Fruit fly (Drosophila melanogaster) whole organism, pupa: Measurements from ENCODE around the gene Cdc37.

ENCODE experiments used
- CG13204 ChIP-seq: fragments of 200-800 bp; sonication (Bioruptor generic); optimal IDR thresholded peaks from 2 replicates; lab custom pipeline; 2018; ENCODE audit warnings: missing biosample characterization, mild to moderate bottlenecking, missing genetic modification characterization, moderate library complexity
- CG17806 ChIP-seq: fragments of 200-800 bp; sonication (Bioruptor generic); optimal IDR thresholded peaks from 2 replicates; lab custom pipeline; 2018; ENCODE audit warnings: missing biosample characterization, mild to moderate bottlenecking, missing genetic modification characterization, moderate library complexity
- CG34367 ChIP-seq: fragments of 200-800 bp; sonication (Bioruptor generic); optimal IDR thresholded peaks from 2 replicates; lab custom pipeline; 2018; ENCODE audit warnings: missing biosample characterization, mild to moderate bottlenecking, missing genetic modification characterization
- CG8159 ChIP-seq: fragments of 200-800 bp; sonication (Bioruptor generic); optimal IDR thresholded peaks from 3 replicates; lab custom pipeline; 2018; ENCODE audit warnings: missing biosample characterization, mild to moderate bottlenecking, missing genetic modification characterization, moderate library complexity
- CG8301 ChIP-seq: fragments of 200-800 bp; sonication (Bioruptor generic); optimal IDR thresholded peaks from 2 replicates; lab custom pipeline; 2018; ENCODE audit warnings: missing biosample characterization, mild to moderate bottlenecking, missing genetic modification characterization
- CG9948 ChIP-seq: fragments of 200-800 bp; sonication (Bioruptor generic); optimal IDR thresholded peaks from 2 replicates; lab custom pipeline; 2018; ENCODE audit warnings: missing biosample characterization, mild to moderate bottlenecking, missing genetic modification characterization, moderate library complexity
- D1 ChIP-seq: fragments of 200-800 bp; sonication (Bioruptor generic); optimal IDR thresholded peaks from 2 replicates; lab custom pipeline; 2018; ENCODE audit warnings: missing biosample characterization, mild to moderate bottlenecking, missing genetic modification characterization, moderate library complexity
- EcR ChIP-seq: fragments of 200-800 bp; sonication (Bioruptor generic); optimal IDR thresholded peaks from 3 replicates; lab custom pipeline; 2019; ENCODE audit warnings: missing biosample characterization, missing genetic modification characterization, mild to moderate bottlenecking, moderate library complexity, missing genetic modification reagents
- Ets98B ChIP-seq: fragments of 200-800 bp; sonication (Bioruptor generic); IDR thresholded peaks from 2 replicates; pipeline ENCODE4 v1.3.6; 2022; ENCODE audit warnings: missing biosample characterization, missing genetic modification characterization
- Pif1B ChIP-seq: fragments of 200-800 bp; sonication (Bioruptor generic); optimal IDR thresholded peaks from 3 replicates; lab custom pipeline; 2016; ENCODE audit warnings: missing biosample characterization, missing genetic modification characterization
- gl ChIP-seq: fragments of 200-800 bp; sonication (Bioruptor generic); optimal IDR thresholded peaks from 2 replicates; lab custom pipeline; 2018; ENCODE audit warnings: missing biosample characterization, mild to moderate bottlenecking, missing genetic modification characterization

dm6 chr3L:1774713-1775648, 20.2 kb upstream of the Cdc37 start, which contains the start of the genes CG13933 and PolD2:
- TF ChIP-seq gl (peak; percentile 5), EcR (GFP tag; lab: Kevin White, UChicago) (no peak), CG13204 (GFP tag; lab: Kevin White, UChicago) (no peak), D1 (tag; lab: Kevin White, UChicago) (no peak), Pif1B (peak; percentile 95), Ets98B (GFP tag; lab: Robert Waterston, UW) (peak; percentile 97), CG8301 (tag; lab: Kevin White, UChicago) (no peak), CG8159 (tag; lab: Kevin White, UChicago) (peak; percentile 91), CG34367 (tag; lab: Kevin White, UChicago) (peak; percentile 97), CG17806 (tag; lab: Kevin White, UChicago) (peak; percentile 92), CG9948 (tag; lab: Kevin White, UChicago) (peak; percentile 82)
